Worm (Caenorhabditis elegans) whole organism, midembryonic: ENCODE measurements around the gene M01H9.2.

Experiments
- T22C8.4 ChIP-seq: fragments of 200-800 bp; sonication (Bioruptor generic); IDR thresholded peaks from 2 replicates; pipeline ENCODE4 v1.3.6; 2022; ENCODE audit warnings: missing genetic modification characterization, missing compliant biosample characterization
- cog-1 ChIP-seq: sonication (generic microtip); optimal IDR thresholded peaks from 2 replicates; lab custom pipeline; 2016; ENCODE audit warnings: missing genetic modification characterization, missing compliant biosample characterization
- flt-1 ChIP-seq: fragments of 200-800 bp; sonication (Bioruptor generic); IDR thresholded peaks from 2 replicates; pipeline ENCODE4 v1.3.6; 2022; ENCODE audit warnings: missing genetic modification characterization, missing compliant biosample characterization
- med-1 ChIP-seq: sonication (generic microtip); optimal IDR thresholded peaks from 2 replicates; lab custom pipeline; 2017; ENCODE audit warnings: missing genetic modification characterization, mild to moderate bottlenecking, missing compliant biosample characterization, antibody characterized with exemption, missing genetic modification reagents; ENCODE audit not compliant: insufficient read depth
- ref-1 ChIP-seq: fragments of 200-800 bp; sonication (Bioruptor generic); conservative IDR thresholded peaks from 2 replicates; pipeline ENCODE4 v1.3.6; 2022; ENCODE audit warnings: missing genetic modification reagents, missing genetic modification characterization, missing compliant biosample characterization
- tab-1 ChIP-seq: fragments of 200-800 bp; sonication (Bioruptor generic); IDR thresholded peaks from 2 replicates; pipeline ENCODE4 v1.3.6; 2022; ENCODE audit warnings: missing genetic modification characterization, missing compliant biosample characterization
- ztf-23 ChIP-seq: fragments of 200-800 bp; sonication (Bioruptor generic); IDR thresholded peaks from 2 replicates; pipeline ENCODE4 v1.3.6; 2022; ENCODE audit warnings: missing genetic modification reagents, missing genetic modification characterization, missing compliant biosample characterization
- ztf-29 ChIP-seq: fragments of 200-800 bp; sonication (Bioruptor generic); IDR thresholded peaks from 2 replicates; pipeline ENCODE4 v1.3.6; 2022; ENCODE audit warnings: missing genetic modification reagents, missing genetic modification characterization, missing compliant biosample characterization

ce11 chrIV:4482531-4482930, 19.5 kb upstream of the M01H9.2 start, which contains the start of gene M01H9.4:
- TF ChIP-seq ztf-29 (no peak), cog-1 (tag; lab: Kevin White, UChicago) (no peak), flt-1 (GFP tag; lab: Robert Waterston, UW) (no peak), ref-1 (GFP tag; lab: Robert Waterston, UW) (no peak), tab-1 (no peak), med-1 (no peak), T22C8.4 (GFP tag; lab: Robert Waterston, UW) (no peak), ztf-23 (GFP tag; lab: Robert Waterston, UW) (no peak)
